Worm (Caenorhabditis elegans) whole organism, midembryonic: ENCODE measurements around the gene sdz-1.
A peak's percentile ranks its signal among the peaks of the same experiment; 100 is the strongest.

Source experiments
- T22C8.4 ChIP-seq: fragments of 200-800 bp; sonication (Bioruptor generic); IDR thresholded peaks from 2 replicates; pipeline ENCODE4 v1.3.6; 2022; ENCODE audit warnings: missing genetic modification characterization, missing compliant biosample characterization
- cog-1 ChIP-seq: sonication (generic microtip); optimal IDR thresholded peaks from 2 replicates; lab custom pipeline; 2016; ENCODE audit warnings: missing genetic modification characterization, missing compliant biosample characterization
- flt-1 ChIP-seq: fragments of 200-800 bp; sonication (Bioruptor generic); IDR thresholded peaks from 2 replicates; pipeline ENCODE4 v1.3.6; 2022; ENCODE audit warnings: missing genetic modification characterization, missing compliant biosample characterization
- klf-2 ChIP-seq: fragments of 200-800 bp; sonication (Bioruptor generic); conservative IDR thresholded peaks from 2 replicates; pipeline ENCODE4 v1.3.6; 2022; ENCODE audit warnings: missing genetic modification reagents, missing genetic modification characterization, missing compliant biosample characterization
- med-1 ChIP-seq: sonication (generic microtip); optimal IDR thresholded peaks from 2 replicates; lab custom pipeline; 2017; ENCODE audit warnings: missing genetic modification characterization, mild to moderate bottlenecking, missing compliant biosample characterization, antibody characterized with exemption, missing genetic modification reagents; ENCODE audit not compliant: insufficient read depth
- ref-1 ChIP-seq: fragments of 200-800 bp; sonication (Bioruptor generic); conservative IDR thresholded peaks from 2 replicates; pipeline ENCODE4 v1.3.6; 2022; ENCODE audit warnings: missing genetic modification reagents, missing genetic modification characterization, missing compliant biosample characterization
- tab-1 ChIP-seq: fragments of 200-800 bp; sonication (Bioruptor generic); IDR thresholded peaks from 2 replicates; pipeline ENCODE4 v1.3.6; 2022; ENCODE audit warnings: missing genetic modification characterization, missing compliant biosample characterization
- ztf-23 ChIP-seq: fragments of 200-800 bp; sonication (Bioruptor generic); IDR thresholded peaks from 2 replicates; pipeline ENCODE4 v1.3.6; 2022; ENCODE audit warnings: missing genetic modification reagents, missing genetic modification characterization, missing compliant biosample characterization
- ztf-29 ChIP-seq: fragments of 200-800 bp; sonication (Bioruptor generic); IDR thresholded peaks from 2 replicates; pipeline ENCODE4 v1.3.6; 2022; ENCODE audit warnings: missing genetic modification reagents, missing genetic modification characterization, missing compliant biosample characterization

Gene sdz-1

ce11 chrIII:8741276-8741860 lies 41.2 kb upstream of the sdz-1 start, which contains the start of gene pdhk-2:
TSS of gene pdhk-2 (minus strand) at chrIII:8741412.
- TF ChIP-seq klf-2 (GFP tag; lab: Robert Waterston, UW) (0 out of 2 replicates have a peak, but pooled peaks have one; percentile 63), flt-1 (GFP tag; lab: Robert Waterston, UW) (peak; percentile 81), ztf-23 (GFP tag; lab: Robert Waterston, UW) (peak; percentile 90), cog-1 (tag; lab: Kevin White, UChicago) (peak; percentile 72), med-1 (GFP tag; lab: Kevin White, UChicago) (no peak), ztf-29 (no peak), ref-1 (GFP tag; lab: Robert Waterston, UW) (0 out of 2 replicates have a peak, but pooled peaks have one; percentile 5), T22C8.4 (no peak), tab-1 (peak; percentile 69; the same call in 1 of the 2 replicates)

- TF ChIP-seq flt-1 (GFP tag; lab: Robert Waterston, UW) = no peak
Observed at ce11 chrIII:8739786-8740185, 39.6 kb upstream of the sdz-1 start.

ce11 chrIII:8739126-8739525 lies 39.0 kb upstream of the sdz-1 start:
- no peak for TF ChIP-seq T22C8.4
- TF ChIP-seq ref-1 (GFP tag; lab: Robert Waterston, UW) = no peak
- TF ChIP-seq klf-2 (GFP tag; lab: Robert Waterston, UW) = no peak

ce11 chrIII:8738289-8738688 lies 38.1 kb upstream of the sdz-1 start:
- TF ChIP-seq ref-1 (GFP tag; lab: Robert Waterston, UW) (no peak), klf-2 (GFP tag; lab: Robert Waterston, UW) (no peak), med-1 (GFP tag; lab: Kevin White, UChicago) (no peak), flt-1 (GFP tag; lab: Robert Waterston, UW) (no peak), tab-1 (no peak), T22C8.4 (no peak), ztf-23 (GFP tag; lab: Robert Waterston, UW) (no peak), cog-1 (tag; lab: Kevin White, UChicago) (no peak), ztf-29 (no peak)

ce11 chrIII:8737391-8737790 lies 37.3 kb upstream of the sdz-1 start:
- TF ChIP-seq ztf-23 (GFP tag; lab: Robert Waterston, UW) (no peak), klf-2 (GFP tag; lab: Robert Waterston, UW) (no peak), ztf-29 (no peak), cog-1 (tag; lab: Kevin White, UChicago) (no peak), ref-1 (GFP tag; lab: Robert Waterston, UW) (no peak), T22C8.4 (no peak), med-1 (GFP tag; lab: Kevin White, UChicago) (no peak), flt-1 (GFP tag; lab: Robert Waterston, UW) (no peak), tab-1 (no peak)

- no peak for TF ChIP-seq klf-2 (GFP tag; lab: Robert Waterston, UW)
- peak; percentile 59 for TF ChIP-seq flt-1 (GFP tag; lab: Robert Waterston, UW)
Observed at ce11 chrIII:8734327-8734885, 34.3 kb upstream of the sdz-1 start.

- no peak for TF ChIP-seq ztf-29
- no peak for TF ChIP-seq med-1 (GFP tag; lab: Kevin White, UChicago)
- no peak for TF ChIP-seq ref-1 (GFP tag; lab: Robert Waterston, UW)
- TF ChIP-seq ztf-23 (GFP tag; lab: Robert Waterston, UW) = no peak
- TF ChIP-seq flt-1 (GFP tag; lab: Robert Waterston, UW) = no peak
- TF ChIP-seq klf-2 (GFP tag; lab: Robert Waterston, UW) = no peak
- TF ChIP-seq cog-1 (tag; lab: Kevin White, UChicago) = no peak
- no peak for TF ChIP-seq tab-1
- TF ChIP-seq T22C8.4 = no peak
Observed at ce11 chrIII:8733667-8734066, 33.5 kb upstream of the sdz-1 start.

ce11 chrIII:8733237-8733636 lies 33.1 kb upstream of the sdz-1 start:
- TF ChIP-seq cog-1 (tag; lab: Kevin White, UChicago) (no peak), ref-1 (GFP tag; lab: Robert Waterston, UW) (no peak), klf-2 (GFP tag; lab: Robert Waterston, UW) (no peak), tab-1 (no peak), flt-1 (GFP tag; lab: Robert Waterston, UW) (no peak), ztf-23 (GFP tag; lab: Robert Waterston, UW) (no peak)

ce11 chrIII:8731973-8732372 lies 31.8 kb upstream of the sdz-1 start:
- no peak for TF ChIP-seq T22C8.4
- no peak for TF ChIP-seq med-1 (GFP tag; lab: Kevin White, UChicago)
- TF ChIP-seq ref-1 (GFP tag; lab: Robert Waterston, UW) = no peak
- no peak for TF ChIP-seq klf-2 (GFP tag; lab: Robert Waterston, UW)
- TF ChIP-seq flt-1 (GFP tag; lab: Robert Waterston, UW) = no peak
- TF ChIP-seq cog-1 (tag; lab: Kevin White, UChicago) = no peak
- no peak for TF ChIP-seq ztf-23 (GFP tag; lab: Robert Waterston, UW)
- no peak for TF ChIP-seq tab-1
- no peak for TF ChIP-seq ztf-29

ce11 chrIII:8731310-8731709 lies 31.2 kb upstream of the sdz-1 start, which contains the start of gene ZK370.4:
TSS of gene ZK370.4 (minus strand) at chrIII:8731410.
- TF ChIP-seq cog-1 (tag; lab: Kevin White, UChicago) (no peak), ztf-23 (GFP tag; lab: Robert Waterston, UW) (no peak), med-1 (GFP tag; lab: Kevin White, UChicago) (no peak), tab-1 (no peak), ref-1 (GFP tag; lab: Robert Waterston, UW) (no peak), klf-2 (GFP tag; lab: Robert Waterston, UW) (no peak), T22C8.4 (no peak)
